Fruit fly (Drosophila melanogaster) whole organism, prepupa: ENCODE measurements around the gene Coq8.

Experiments
- Blimp-1 ChIP-seq: fragments of 200-800 bp; sonication (Bioruptor generic); optimal IDR thresholded peaks from 3 replicates; lab custom pipeline; 2017; ENCODE audit warnings: missing biosample characterization, missing genetic modification characterization, mild to moderate bottlenecking, moderate library complexity, missing genetic modification reagents
- CG10631 ChIP-seq: fragments of 200-800 bp; sonication (Bioruptor generic); optimal IDR thresholded peaks from 2 replicates; lab custom pipeline; 2016; ENCODE audit warnings: missing biosample characterization, missing genetic modification characterization
- CG10669 ChIP-seq: fragments of 200-800 bp; sonication (Bioruptor generic); optimal IDR thresholded peaks from 3 replicates; lab custom pipeline; 2018; ENCODE audit warnings: missing biosample characterization, mild to moderate bottlenecking, missing genetic modification characterization, moderate library complexity
- CG11294 ChIP-seq: fragments of 200-800 bp; sonication (Bioruptor generic); IDR thresholded peaks from 2 replicates; pipeline ENCODE4 v1.3.6; 2022; ENCODE audit warnings: missing biosample characterization, missing genetic modification characterization
- CG11762 ChIP-seq: fragments of 200-800 bp; sonication (Bioruptor generic); optimal IDR thresholded peaks from 3 replicates; lab custom pipeline; 2016; ENCODE audit warnings: missing biosample characterization, missing genetic modification characterization; ENCODE audit not compliant: insufficient read depth
- CG11902 ChIP-seq: fragments of 200-800 bp; sonication (Bioruptor generic); optimal IDR thresholded peaks from 3 replicates; lab custom pipeline; 2016; ENCODE audit warnings: missing biosample characterization, missing genetic modification characterization
- CG15336 ChIP-seq: fragments of 200-800 bp; sonication (Bioruptor generic); IDR thresholded peaks from 2 replicates; pipeline ENCODE4 v1.3.6; 2022; ENCODE audit warnings: missing biosample characterization, missing genetic modification characterization
- CG1621 ChIP-seq: fragments of 200-800 bp; sonication (Bioruptor generic); optimal IDR thresholded peaks from 3 replicates; lab custom pipeline; 2018; ENCODE audit warnings: missing biosample characterization, mild to moderate bottlenecking, missing genetic modification characterization
- CG16779 ChIP-seq: fragments of 200-800 bp; sonication (Bioruptor generic); optimal IDR thresholded peaks from 3 replicates; lab custom pipeline; 2017; ENCODE audit warnings: missing biosample characterization, mild to moderate bottlenecking, missing genetic modification characterization
- CG3032 ChIP-seq: fragments of 200-800 bp; optimal IDR thresholded peaks from 2 replicates; lab custom pipeline; 2019; ENCODE audit warnings: missing biosample characterization, mild to moderate bottlenecking, missing genetic modification characterization, moderate library complexity
- CG31627 ChIP-seq: fragments of 200-800 bp; sonication (Bioruptor generic); optimal IDR thresholded peaks from 3 replicates; lab custom pipeline; 2016; ENCODE audit warnings: missing biosample characterization, missing genetic modification characterization
- CG32006 ChIP-seq: fragments of 200-800 bp; sonication (Bioruptor generic); optimal IDR thresholded peaks from 3 replicates; lab custom pipeline; 2017; ENCODE audit warnings: missing biosample characterization, mild to moderate bottlenecking, missing genetic modification characterization
- CG34406 ChIP-seq: fragments of 200-800 bp; sonication (Bioruptor generic); optimal IDR thresholded peaks from 3 replicates; lab custom pipeline; 2016; ENCODE audit warnings: missing biosample characterization, missing genetic modification characterization
- CG3919 ChIP-seq: fragments of 200-800 bp; sonication (Bioruptor generic); optimal IDR thresholded peaks from 3 replicates; lab custom pipeline; 2016; ENCODE audit warnings: missing biosample characterization, missing genetic modification characterization
- CG6163 ChIP-seq: fragments of 200-800 bp; sonication (Bioruptor generic); IDR thresholded peaks from 3 replicates; pipeline ENCODE4 v1.3.6; 2022; ENCODE audit warnings: missing biosample characterization, missing genetic modification characterization
- CG6276 ChIP-seq: fragments of 200-800 bp; sonication (Bioruptor generic); optimal IDR thresholded peaks from 2 replicates; lab custom pipeline; 2017; ENCODE audit warnings: missing biosample characterization, mild to moderate bottlenecking, missing genetic modification characterization
- CG6808 ChIP-seq: fragments of 200-800 bp; sonication (Bioruptor generic); optimal IDR thresholded peaks from 3 replicates; lab custom pipeline; 2017; ENCODE audit warnings: missing biosample characterization, missing genetic modification characterization, mild to moderate bottlenecking, moderate library complexity, missing genetic modification reagents
- CG6854 ChIP-seq: fragments of 200-800 bp; sonication (Bioruptor generic); optimal IDR thresholded peaks from 2 replicates; lab custom pipeline; 2017; ENCODE audit warnings: missing biosample characterization, mild to moderate bottlenecking, missing genetic modification characterization
- CG8319 ChIP-seq: fragments of 200-800 bp; sonication (Bioruptor generic); optimal IDR thresholded peaks from 3 replicates; lab custom pipeline; 2016; ENCODE audit warnings: missing biosample characterization, missing genetic modification characterization
- CG9139 ChIP-seq: fragments of 200-800 bp; sonication (Bioruptor generic); optimal IDR thresholded peaks from 3 replicates; lab custom pipeline; 2017; ENCODE audit warnings: missing biosample characterization, mild to moderate bottlenecking, missing genetic modification characterization
- Eip75B ChIP-seq: fragments of 200-800 bp; sonication (Bioruptor generic); optimal IDR thresholded peaks from 3 replicates; lab custom pipeline; 2016; ENCODE audit warnings: missing biosample characterization, missing genetic modification characterization
- Eip78C ChIP-seq: fragments of 200-800 bp; sonication (Bioruptor generic); peaks from one replicate; lab custom pipeline; 2016; ENCODE audit warnings: missing biosample characterization, missing genetic modification characterization
- Ets96B ChIP-seq: fragments of 200-800 bp; optimal IDR thresholded peaks from 2 replicates; lab custom pipeline; 2019; ENCODE audit warnings: missing biosample characterization, mild to moderate bottlenecking, missing genetic modification characterization, moderate library complexity
- Gug ChIP-seq: fragments of 200-800 bp; sonication (Bioruptor generic); IDR thresholded peaks from 2 replicates; pipeline ENCODE4 v1.3.6; 2022; ENCODE audit warnings: missing biosample characterization, missing genetic modification characterization
- Hr38 ChIP-seq: sonication (Bioruptor generic); optimal IDR thresholded peaks from 2 replicates; lab custom pipeline; 2016; ENCODE audit warnings: missing biosample characterization, missing genetic modification characterization
- Hr39 ChIP-seq: fragments of 200-800 bp; sonication (Bioruptor generic); optimal IDR thresholded peaks from 2 replicates; lab custom pipeline; 2016; ENCODE audit warnings: missing biosample characterization, missing genetic modification characterization
- Hr4 ChIP-seq: fragments of 200-800 bp; sonication (Bioruptor generic); optimal IDR thresholded peaks from 3 replicates; lab custom pipeline; 2016; ENCODE audit warnings: missing biosample characterization, missing genetic modification characterization
- Lpt ChIP-seq: fragments of 200-800 bp; sonication (Bioruptor generic); optimal IDR thresholded peaks from 3 replicates; lab custom pipeline; 2016; ENCODE audit warnings: missing biosample characterization, missing genetic modification characterization
- Met ChIP-seq: fragments of 200-800 bp; sonication (Bioruptor generic); optimal IDR thresholded peaks from 3 replicates; lab custom pipeline; 2016; ENCODE audit warnings: missing biosample characterization, missing genetic modification characterization
- OdsH ChIP-seq: fragments of 200-800 bp; sonication (Bioruptor generic); optimal IDR thresholded peaks from 3 replicates; lab custom pipeline; 2016; ENCODE audit warnings: missing biosample characterization, missing genetic modification characterization
- Smox ChIP-seq: fragments of 200-800 bp; sonication (Bioruptor generic); optimal IDR thresholded peaks from 3 replicates; lab custom pipeline; 2016; ENCODE audit warnings: missing biosample characterization, missing genetic modification characterization
- Sox14 ChIP-seq: fragments of 200-800 bp; sonication (Bioruptor generic); optimal IDR thresholded peaks from 3 replicates; lab custom pipeline; 2016; ENCODE audit warnings: missing biosample characterization, missing genetic modification characterization
- Sox15 ChIP-seq: fragments of 200-800 bp; sonication (Bioruptor generic); optimal IDR thresholded peaks from 3 replicates; lab custom pipeline; 2016; ENCODE audit warnings: missing biosample characterization, missing genetic modification characterization
- achi ChIP-seq: fragments of 200-800 bp; sonication (Bioruptor generic); optimal IDR thresholded peaks from 3 replicates; lab custom pipeline; 2016; ENCODE audit warnings: missing biosample characterization, missing genetic modification characterization
- acj6 ChIP-seq: fragments of 200-800 bp; sonication (Bioruptor generic); optimal IDR thresholded peaks from 3 replicates; lab custom pipeline; 2016; ENCODE audit warnings: missing biosample characterization, missing genetic modification characterization
- cyc ChIP-seq: fragments of 200-800 bp; sonication (Bioruptor generic); optimal IDR thresholded peaks from 3 replicates; lab custom pipeline; 2016; ENCODE audit warnings: missing biosample characterization, missing genetic modification characterization
- dsx ChIP-seq: fragments of 200-800 bp; optimal IDR thresholded peaks from 3 replicates; lab custom pipeline; 2019; ENCODE audit warnings: missing biosample characterization, mild to moderate bottlenecking, missing genetic modification characterization, moderate library complexity; ENCODE audit not compliant: poor library complexity, severe bottlenecking
- eg ChIP-seq: fragments of 200-800 bp; sonication (Bioruptor generic); IDR thresholded peaks from 3 replicates; pipeline ENCODE4 v1.3.6; 2022; ENCODE audit warnings: missing biosample characterization, missing genetic modification characterization
- esn ChIP-seq: fragments of 200-800 bp; sonication (Bioruptor generic); optimal IDR thresholded peaks from 2 replicates; lab custom pipeline; 2016; ENCODE audit warnings: missing biosample characterization, mild to moderate bottlenecking, missing genetic modification characterization, moderate library complexity
- fd59A ChIP-seq: fragments of 200-800 bp; sonication (Bioruptor generic); optimal IDR thresholded peaks from 2 replicates; lab custom pipeline; 2017; ENCODE audit warnings: missing biosample characterization, mild to moderate bottlenecking, missing genetic modification characterization, missing genetic modification reagents
- fd85E ChIP-seq: fragments of 200-800 bp; sonication (Bioruptor generic); optimal IDR thresholded peaks from 3 replicates; lab custom pipeline; 2016; ENCODE audit warnings: missing biosample characterization, missing genetic modification characterization
- fkh ChIP-seq: fragments of 200-800 bp; sonication (Bioruptor generic); optimal IDR thresholded peaks from 3 replicates; lab custom pipeline; 2017; ENCODE audit warnings: missing biosample characterization, mild to moderate bottlenecking, missing genetic modification characterization, moderate library complexity
- net ChIP-seq: fragments of 200-800 bp; sonication (Bioruptor generic); optimal IDR thresholded peaks from 3 replicates; lab custom pipeline; 2016; ENCODE audit warnings: missing biosample characterization, missing genetic modification characterization
- pdm3 ChIP-seq: fragments of 200-800 bp; sonication (Bioruptor generic); optimal IDR thresholded peaks from 3 replicates; lab custom pipeline; 2016; ENCODE audit warnings: missing biosample characterization, missing genetic modification characterization
- salr ChIP-seq, 2 experiments: fragments of 200-800 bp; sonication (Bioruptor generic); optimal IDR thresholded peaks; 3 replicates each; lab custom pipeline; 2016 to 2018; ENCODE audit warnings: missing biosample characterization in 2 of 2, missing genetic modification characterization in 2 of 2, mild to moderate bottlenecking in 1 of 2
- spab ChIP-seq: fragments of 200-800 bp; sonication (Bioruptor generic); optimal IDR thresholded peaks from 2 replicates; lab custom pipeline; 2017; ENCODE audit warnings: missing biosample characterization, mild to moderate bottlenecking, missing genetic modification characterization, missing genetic modification reagents
- svp ChIP-seq: fragments of 200-800 bp; sonication (Bioruptor generic); peaks from one replicate; lab custom pipeline; 2016; ENCODE audit warnings: missing biosample characterization, missing genetic modification characterization
- vri ChIP-seq: fragments of 200-800 bp; sonication (Bioruptor generic); optimal IDR thresholded peaks from 3 replicates; lab custom pipeline; 2016; ENCODE audit warnings: missing biosample characterization, mild to moderate bottlenecking, missing genetic modification characterization

Gene Coq8

DNA sequence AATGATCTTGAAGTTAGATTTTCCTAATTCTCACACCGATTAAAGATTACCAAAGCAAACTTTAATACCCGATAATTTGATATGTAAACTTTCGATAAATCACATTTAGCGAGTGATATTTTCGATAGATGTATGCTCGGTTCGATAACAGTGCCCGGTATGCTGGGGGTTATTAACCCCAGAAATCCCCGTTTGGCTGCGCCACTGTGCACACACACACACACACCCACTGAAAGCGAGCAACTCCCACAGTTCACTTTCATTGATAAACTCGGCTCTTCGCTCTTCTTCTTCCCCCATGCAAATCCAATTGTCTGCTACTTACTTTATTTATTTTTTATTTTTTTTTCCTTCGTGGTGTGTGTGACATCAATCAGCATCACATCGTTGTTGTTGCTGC is 4.5 kb downstream of the Coq8 start (continued):
- TF ChIP-seq Smox = no peak
- TF ChIP-seq CG11762 (GFP tag; lab: Kevin White, UChicago) = no peak
- peak; percentile 10 for TF ChIP-seq CG10669 (GFP tag; lab: Kevin White, UChicago)
- no peak for TF ChIP-seq CG10631
- peak; percentile 69 for TF ChIP-seq eg (GFP tag; lab: Robert Waterston, UW)
- TF ChIP-seq spab (GFP tag; lab: Kevin White, UChicago) = no peak
- TF ChIP-seq CG15336 = peak; percentile 23; the same call in 1 of the 2 replicates
- no peak for TF ChIP-seq Hr38 (GFP tag; lab: Kevin White, UChicago)
- TF ChIP-seq OdsH (GFP tag; lab: Kevin White, UChicago) = peak; percentile 14
- peak; percentile 3 for TF ChIP-seq CG34406 (GFP tag; lab: Kevin White, UChicago)
- TF ChIP-seq vri (GFP tag; lab: Kevin White, UChicago) = no peak
- peak; percentile 42 for TF ChIP-seq achi (GFP tag; lab: Kevin White, UChicago)
- no peak for TF ChIP-seq CG16779 (tag; lab: Kevin White, UChicago)
- peak; percentile 28 for TF ChIP-seq Sox14 (GFP tag; lab: Kevin White, UChicago)
- no peak for TF ChIP-seq Sox15
- peak; percentile 91 for TF ChIP-seq svp
- TF ChIP-seq fd59A (GFP tag; lab: Kevin White, UChicago) = no peak
- TF ChIP-seq dsx (GFP tag; lab: Kevin White, UChicago) = peak; percentile 1
- TF ChIP-seq Blimp-1 (GFP tag; lab: Kevin White, UChicago) = peak; percentile 24
- no peak for TF ChIP-seq CG6808 (GFP tag; lab: Kevin White, UChicago)
- no peak for TF ChIP-seq CG8319 (GFP tag; lab: Kevin White, UChicago)
- no peak for TF ChIP-seq salr (GFP tag; optimal IDR thresholded peaks at IDR 0.05; lab: Kevin White, UChicago)
- peak; percentile 36 for TF ChIP-seq pdm3 (GFP tag; lab: Kevin White, UChicago)
- peak; percentile 56 for TF ChIP-seq CG32006
- TF ChIP-seq fkh (GFP tag; lab: Kevin White, UChicago) = no peak
- TF ChIP-seq CG31627 (GFP tag; lab: Kevin White, UChicago) = peak; percentile 38
- no peak for TF ChIP-seq Ets96B
- peak; percentile 25 for TF ChIP-seq CG1621 (tag; lab: Kevin White, UChicago)
- TF ChIP-seq CG6276 (GFP tag; lab: Kevin White, UChicago) = no peak
- no peak for TF ChIP-seq fd85E (GFP tag; lab: Kevin White, UChicago)
- no peak for TF ChIP-seq CG6854 (GFP tag; lab: Kevin White, UChicago)
- TF ChIP-seq Eip75B (GFP tag; lab: Kevin White, UChicago) = no peak
- no peak for TF ChIP-seq CG11902
- TF ChIP-seq Eip78C = peak; percentile 62
- peak; percentile 36 for TF ChIP-seq CG3032 (tag; lab: Kevin White, UChicago)

DNA sequence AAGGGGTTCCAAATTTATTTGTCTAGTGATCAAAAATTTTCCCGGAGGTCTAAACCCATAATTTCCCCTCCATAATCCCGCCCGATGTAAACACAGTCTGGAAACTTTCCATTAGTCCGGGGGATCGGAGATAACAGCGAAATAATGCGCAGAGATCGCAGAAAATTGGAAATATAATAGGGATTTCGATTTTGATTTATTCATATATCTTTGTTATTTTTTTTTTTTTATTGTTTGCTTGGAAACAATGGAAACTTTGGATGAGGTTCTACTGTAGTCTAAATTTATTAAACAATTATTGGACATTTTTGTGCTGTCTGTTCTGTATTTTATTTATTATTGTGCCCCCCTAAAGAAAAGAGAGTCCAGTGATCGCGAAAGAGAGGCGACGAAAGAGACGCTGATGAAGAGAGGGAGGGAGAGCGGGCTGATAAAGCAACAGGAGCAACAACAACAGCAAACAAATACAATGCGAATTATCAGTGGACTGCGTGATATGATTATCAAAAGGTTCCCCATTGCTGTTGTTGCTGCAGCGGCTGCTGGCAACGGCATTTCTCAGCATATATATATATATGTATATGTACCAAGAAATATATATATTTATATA is 5.7 kb downstream of the Coq8 start:
- TF ChIP-seq CG3919 (GFP tag; lab: Kevin White, UChicago) = no peak
- TF ChIP-seq CG3032 (tag; lab: Kevin White, UChicago) = no peak
- no peak for TF ChIP-seq Hr4
- no peak for TF ChIP-seq dsx (GFP tag; lab: Kevin White, UChicago)
- TF ChIP-seq CG6854 (GFP tag; lab: Kevin White, UChicago) = peak; percentile 14
- TF ChIP-seq Sox15 = no peak
- peak; percentile 8 for TF ChIP-seq acj6 (GFP tag; lab: Kevin White, UChicago)
- TF ChIP-seq spab (GFP tag; lab: Kevin White, UChicago) = no peak
- TF ChIP-seq CG6276 (GFP tag; lab: Kevin White, UChicago) = peak; percentile 18
- TF ChIP-seq CG11902 = no peak
- TF ChIP-seq CG9139 = no peak
- TF ChIP-seq CG11294 (GFP tag; lab: Robert Waterston, UW) = no peak
- peak; percentile 83 for TF ChIP-seq svp
- peak; percentile 23 for TF ChIP-seq Hr39 (GFP tag; lab: Kevin White, UChicago)
- peak; percentile 42 for TF ChIP-seq Met (GFP tag; lab: Kevin White, UChicago)
- no peak for TF ChIP-seq Lpt
- peak; percentile 34; the same call in 1 of the 3 replicates for TF ChIP-seq CG6163 (GFP tag; lab: Robert Waterston, UW)
- no peak for TF ChIP-seq eg (GFP tag; lab: Robert Waterston, UW)
- TF ChIP-seq Gug (GFP tag; lab: Robert Waterston, UW) = no peak
- TF ChIP-seq fd85E (GFP tag; lab: Kevin White, UChicago) = no peak
- TF ChIP-seq esn (GFP tag; lab: Kevin White, UChicago) = peak; percentile 45
- TF ChIP-seq CG1621 (tag; lab: Kevin White, UChicago) = no peak
- no peak for TF ChIP-seq net (GFP tag; lab: Kevin White, UChicago)
- TF ChIP-seq CG8319 (GFP tag; lab: Kevin White, UChicago) = no peak
- peak; percentile 35 for TF ChIP-seq vri (GFP tag; lab: Kevin White, UChicago)
- TF ChIP-seq achi (GFP tag; lab: Kevin White, UChicago) = no peak
- no peak for TF ChIP-seq pdm3 (GFP tag; lab: Kevin White, UChicago)
- TF ChIP-seq cyc = peak; percentile 24
